Fruit fly (Drosophila melanogaster) whole organism, embryonic: Measurements from ENCODE around the gene Polr1H.

Source experiments
- Abd-B ChIP-seq: fragments of 200-800 bp; sonication (Bioruptor generic); optimal IDR thresholded peaks from 2 replicates; lab custom pipeline; 2018; ENCODE audit warnings: missing biosample characterization, mild to moderate bottlenecking, missing genetic modification characterization, moderate library complexity
- Antp ChIP-seq: fragments of 200-800 bp; sonication (Bioruptor generic); optimal IDR thresholded peaks from 3 replicates; lab custom pipeline; 2016; ENCODE audit warnings: missing biosample characterization, missing genetic modification characterization
- C15 ChIP-seq: fragments of 200-800 bp; sonication (Bioruptor generic); IDR thresholded peaks from 3 replicates; pipeline ENCODE4 v1.3.6; 2022; ENCODE audit warnings: missing biosample characterization, missing genetic modification characterization
- CG1024 ChIP-seq: fragments of 200-800 bp; sonication (Bioruptor generic); IDR thresholded peaks from 2 replicates; pipeline ENCODE4 v1.3.6; 2022; ENCODE audit warnings: missing biosample characterization, missing genetic modification characterization
- CG10959 ChIP-seq: fragments of 200-800 bp; sonication (Bioruptor generic); IDR thresholded peaks from 2 replicates; pipeline ENCODE4 v1.3.6; 2022; ENCODE audit warnings: missing biosample characterization, missing genetic modification characterization
- CG11504 ChIP-seq: fragments of 200-800 bp; sonication (Bioruptor generic); optimal IDR thresholded peaks from 3 replicates; lab custom pipeline; 2019; ENCODE audit warnings: missing biosample characterization, mild to moderate bottlenecking, missing genetic modification characterization, moderate library complexity
- CG2199 ChIP-seq: fragments of 200-800 bp; sonication (Bioruptor generic); IDR thresholded peaks from 3 replicates; pipeline ENCODE4 v1.3.6; 2022; ENCODE audit warnings: missing biosample characterization, missing genetic modification characterization
- CG2678 ChIP-seq: fragments of 200-800 bp; sonication (Bioruptor generic); optimal IDR thresholded peaks from 3 replicates; lab custom pipeline; 2019; ENCODE audit warnings: missing biosample characterization, mild to moderate bottlenecking, missing genetic modification characterization, moderate library complexity
- CG31365 ChIP-seq: fragments of 200-800 bp; sonication (Bioruptor generic); optimal IDR thresholded peaks from 2 replicates; lab custom pipeline; 2018; ENCODE audit warnings: missing biosample characterization, mild to moderate bottlenecking, missing genetic modification characterization
- CG43689 ChIP-seq: fragments of 200-800 bp; sonication (Bioruptor generic); IDR thresholded peaks from 2 replicates; pipeline ENCODE4 v1.3.6; 2022; ENCODE audit warnings: missing biosample characterization, missing genetic modification characterization
- CG4617 ChIP-seq: fragments of 200-800 bp; sonication (Bioruptor generic); optimal IDR thresholded peaks from 3 replicates; lab custom pipeline; 2016; ENCODE audit warnings: missing biosample characterization, missing genetic modification characterization, borderline replicate concordance
- CG5245 ChIP-seq: fragments of 200-800 bp; sonication (Bioruptor generic); optimal IDR thresholded peaks from 3 replicates; lab custom pipeline; 2016; ENCODE audit warnings: missing biosample characterization, missing genetic modification characterization
- CG6683 ChIP-seq: fragments of 200-800 bp; sonication (Bioruptor generic); optimal IDR thresholded peaks from 2 replicates; lab custom pipeline; 2017; ENCODE audit warnings: missing biosample characterization, mild to moderate bottlenecking, missing genetic modification characterization, missing genetic modification reagents
- CG8359 ChIP-seq: fragments of 200-800 bp; sonication (Bioruptor generic); optimal IDR thresholded peaks from 2 replicates; lab custom pipeline; 2017; ENCODE audit warnings: missing biosample characterization, mild to moderate bottlenecking, missing genetic modification characterization, borderline replicate concordance
- CG8478 ChIP-seq: fragments of >200 bp; optimal IDR thresholded peaks from 2 replicates; lab custom pipeline; 2018
- CHES-1-like ChIP-seq: fragments of 200-800 bp; sonication (Bioruptor generic); optimal IDR thresholded peaks from 2 replicates; lab custom pipeline; 2016; ENCODE audit warnings: missing biosample characterization, missing genetic modification characterization
- CrebB ChIP-seq: fragments of 200-800 bp; sonication (Bioruptor generic); optimal IDR thresholded peaks from 3 replicates; lab custom pipeline; 2018; ENCODE audit warnings: missing biosample characterization, mild to moderate bottlenecking, missing genetic modification characterization
- Ets65A ChIP-seq: fragments of 200-800 bp; sonication (Bioruptor generic); peaks from one replicate; lab custom pipeline; 2016; ENCODE audit warnings: missing biosample characterization, missing genetic modification characterization
- Ets97D ChIP-seq: fragments of 200-800 bp; sonication (Bioruptor generic); optimal IDR thresholded peaks from 3 replicates; lab custom pipeline; 2016; ENCODE audit warnings: missing biosample characterization, missing genetic modification characterization
- Gsc ChIP-seq: fragments of 200-800 bp; sonication (Bioruptor generic); IDR thresholded peaks from 2 replicates; pipeline ENCODE4 v1.3.6; 2022; ENCODE audit warnings: missing biosample characterization, missing genetic modification characterization
- HLHmδ ChIP-seq: fragments of 200-800 bp; sonication (Bioruptor generic); optimal IDR thresholded peaks from 2 replicates; lab custom pipeline; 2018; ENCODE audit warnings: missing biosample characterization, mild to moderate bottlenecking, missing genetic modification characterization, moderate library complexity
- HmgD ChIP-seq: fragments of 200-800 bp; sonication (Bioruptor generic); optimal IDR thresholded peaks from 3 replicates; lab custom pipeline; 2016; ENCODE audit warnings: missing biosample characterization, missing genetic modification characterization
- Hsf ChIP-seq: fragments of 200-800 bp; sonication (Bioruptor generic); optimal IDR thresholded peaks from 3 replicates; lab custom pipeline; 2016; ENCODE audit warnings: missing biosample characterization, missing genetic modification characterization
- MTF-1 ChIP-seq: fragments of 200-800 bp; sonication (Bioruptor generic); optimal IDR thresholded peaks from 2 replicates; lab custom pipeline; 2018; ENCODE audit warnings: missing biosample characterization, mild to moderate bottlenecking, missing genetic modification characterization, borderline replicate concordance
- NC2α ChIP-seq: fragments of 200-800 bp; sonication (Bioruptor generic); optimal IDR thresholded peaks from 2 replicates; lab custom pipeline; 2016; ENCODE audit warnings: missing biosample characterization, missing genetic modification characterization
- Neu2 ChIP-seq: fragments of 200-800 bp; sonication (Bioruptor generic); optimal IDR thresholded peaks from 3 replicates; lab custom pipeline; 2016; ENCODE audit warnings: missing biosample characterization, missing genetic modification characterization, borderline replicate concordance
- Oli ChIP-seq: fragments of 200-800 bp; sonication (Bioruptor generic); optimal IDR thresholded peaks from 2 replicates; lab custom pipeline; 2018; ENCODE audit warnings: missing biosample characterization, mild to moderate bottlenecking, missing genetic modification characterization, moderate library complexity
- Rfx ChIP-seq: fragments of 200-800 bp; sonication (Bioruptor generic); IDR thresholded peaks from 2 replicates; pipeline ENCODE4 v1.3.6; 2022; ENCODE audit warnings: missing biosample characterization, missing genetic modification characterization
- Scr ChIP-seq: fragments of 200-800 bp; sonication (Bioruptor generic); IDR thresholded peaks from 2 replicates; pipeline ENCODE4 v1.3.6; 2022; ENCODE audit warnings: missing biosample characterization, missing genetic modification characterization; ENCODE audit not compliant: partially characterized antibody
- ac ChIP-seq: fragments of 200-800 bp; sonication (Bioruptor generic); optimal IDR thresholded peaks from 3 replicates; lab custom pipeline; 2017; ENCODE audit warnings: missing biosample characterization, mild to moderate bottlenecking, missing genetic modification characterization
- aop ChIP-seq: fragments of 200-800 bp; sonication (Bioruptor generic); IDR thresholded peaks from 2 replicates; pipeline ENCODE4 v1.3.6; 2022; ENCODE audit warnings: missing biosample characterization, missing genetic modification characterization
- bbx ChIP-seq: fragments of 200-800 bp; sonication (Bioruptor generic); IDR thresholded peaks from 2 replicates; pipeline ENCODE4 v1.3.6; 2022; ENCODE audit warnings: missing biosample characterization, missing genetic modification characterization; ENCODE audit not compliant: partially characterized antibody
- bcd ChIP-seq: fragments of 200-800 bp; sonication (Bioruptor generic); optimal IDR thresholded peaks from 2 replicates; lab custom pipeline; 2017; ENCODE audit warnings: missing biosample characterization, mild to moderate bottlenecking, missing genetic modification characterization
- chm ChIP-seq: fragments of 200-800 bp; sonication (Bioruptor generic); IDR thresholded peaks from 2 replicates; pipeline ENCODE4 v1.3.6; 2022; ENCODE audit warnings: missing biosample characterization, missing genetic modification characterization
- ci ChIP-seq: fragments of 200-800 bp; sonication (Bioruptor generic); IDR thresholded peaks from 3 replicates; pipeline ENCODE4 v1.3.6; 2022; ENCODE audit warnings: missing biosample characterization, missing genetic modification characterization
- cwo ChIP-seq: fragments of 200-800 bp; sonication (Bioruptor generic); optimal IDR thresholded peaks from 3 replicates; lab custom pipeline; 2017; ENCODE audit warnings: missing biosample characterization, missing genetic modification characterization, mild to moderate bottlenecking, moderate library complexity, missing genetic modification reagents
- emc ChIP-seq: fragments of 200-800 bp; sonication (Bioruptor generic); optimal IDR thresholded peaks from 2 replicates; lab custom pipeline; 2016; ENCODE audit warnings: missing biosample characterization, missing genetic modification characterization
- fd3F ChIP-seq: fragments of 200-800 bp; sonication (Bioruptor generic); optimal IDR thresholded peaks from 2 replicates; lab custom pipeline; 2018; ENCODE audit warnings: missing biosample characterization, mild to moderate bottlenecking, missing genetic modification characterization, moderate library complexity
- gcm ChIP-seq: fragments of 200-800 bp; sonication (Bioruptor generic); optimal IDR thresholded peaks from 2 replicates; lab custom pipeline; 2019; ENCODE audit warnings: missing biosample characterization, mild to moderate bottlenecking, missing genetic modification characterization, moderate library complexity
- gcm2 ChIP-seq: fragments of 200-800 bp; sonication (Bioruptor generic); optimal IDR thresholded peaks from 2 replicates; lab custom pipeline; 2016; ENCODE audit warnings: missing biosample characterization, missing genetic modification characterization
- gem ChIP-seq: fragments of 200-800 bp; sonication (Bioruptor generic); optimal IDR thresholded peaks from 2 replicates; lab custom pipeline; 2019; ENCODE audit warnings: missing biosample characterization, mild to moderate bottlenecking, missing genetic modification characterization, moderate library complexity
- grau ChIP-seq: fragments of 200-800 bp; optimal IDR thresholded peaks from 3 replicates; lab custom pipeline; 2019; ENCODE audit warnings: missing biosample characterization, mild to moderate bottlenecking, missing genetic modification characterization, moderate library complexity
- gro ChIP-seq: fragments of 200-800 bp; sonication (Bioruptor generic); optimal IDR thresholded peaks from 2 replicates; lab custom pipeline; 2016; ENCODE audit warnings: missing biosample characterization, missing genetic modification characterization
- hbn ChIP-seq: fragments of 200-800 bp; sonication (Bioruptor generic); IDR thresholded peaks from 2 replicates; pipeline ENCODE4 v1.3.6; 2022; ENCODE audit warnings: missing biosample characterization, missing genetic modification characterization; ENCODE audit not compliant: partially characterized antibody
- her ChIP-seq: fragments of 200-800 bp; sonication (Bioruptor generic); optimal IDR thresholded peaks from 2 replicates; lab custom pipeline; 2016; ENCODE audit warnings: missing biosample characterization, missing genetic modification characterization
- kah ChIP-seq: fragments of 200-800 bp; sonication (Bioruptor generic); optimal IDR thresholded peaks from 2 replicates; lab custom pipeline; 2018; ENCODE audit warnings: missing biosample characterization, mild to moderate bottlenecking, missing genetic modification characterization
- nom ChIP-seq: fragments of 200-800 bp; sonication (Bioruptor generic); optimal IDR thresholded peaks from 2 replicates; lab custom pipeline; 2017; ENCODE audit warnings: missing biosample characterization, missing genetic modification characterization, mild to moderate bottlenecking, moderate library complexity, missing genetic modification reagents
- pho ChIP-seq: fragments of 200-800 bp; sonication (Bioruptor generic); optimal IDR thresholded peaks from 2 replicates; lab custom pipeline; 2016; ENCODE audit warnings: missing biosample characterization, missing genetic modification characterization
- tll ChIP-seq, 2 experiments: fragments of 200-800 bp in 1 of 2; fragments of >200 bp in 1 of 2; sonication (Bioruptor generic) in 1 of 2; optimal IDR thresholded peaks; 2 replicates each; lab custom pipeline; 2017 to 2019; ENCODE audit warnings: missing biosample characterization in 2 of 2, missing genetic modification characterization in 2 of 2, mild to moderate bottlenecking in 1 of 2, moderate library complexity in 1 of 2
- ttk ChIP-seq: fragments of 200-800 bp; sonication (Bioruptor generic); IDR thresholded peaks from 2 replicates; pipeline ENCODE4 v2.1.2; 2022; ENCODE audit warnings: missing biosample characterization, missing genetic modification characterization
- wor ChIP-seq: fragments of 200-800 bp; sonication (Bioruptor generic); IDR thresholded peaks from 2 replicates; pipeline ENCODE4 v1.3.6; 2022; ENCODE audit warnings: missing biosample characterization, missing genetic modification characterization

Gene Polr1H

DNA sequence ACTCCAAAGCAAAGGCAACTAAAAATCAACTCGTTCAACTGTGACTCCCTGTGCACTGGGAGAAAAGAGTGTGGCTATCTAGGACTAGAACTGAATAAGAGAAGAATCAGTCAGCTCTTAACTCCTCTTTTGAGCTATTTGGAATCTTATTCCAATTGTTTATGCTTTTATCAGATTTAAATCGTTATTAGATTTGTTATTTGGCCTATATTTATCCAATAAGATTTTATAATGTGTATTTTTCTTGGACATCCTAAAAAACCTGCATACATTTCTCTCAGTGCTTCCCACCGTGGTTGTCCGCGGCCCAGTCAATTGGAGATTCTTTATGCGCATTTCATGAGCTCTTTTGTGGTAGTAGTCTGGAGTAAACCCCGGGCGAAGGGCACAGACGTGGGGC, 3.8 kb upstream of the Polr1H start (continued):
- TF ChIP-seq gro (peak; percentile 41), hbn (GFP tag; lab: Robert Waterston, UW) (no peak), Abd-B (GFP tag; lab: Kevin White, UChicago) (peak; percentile 64), her (GFP tag; lab: Kevin White, UChicago) (peak; percentile 3), CG8359 (no peak), CG31365 (tag; lab: Kevin White, UChicago) (no peak), emc (peak; percentile 3), nom (GFP tag; lab: Kevin White, UChicago) (peak; percentile 82), tll (GFP tag; optimal IDR thresholded peaks at IDR 0.05; lab: Kevin White, UChicago) (no peak), bbx (GFP tag; lab: Robert Waterston, UW) (no peak), Ets65A (GFP tag; lab: Kevin White, UChicago) (peak; percentile 98), CG8478 (lab: Kevin White, UChicago) (no peak), HLHmδ (GFP tag; lab: Kevin White, UChicago) (no peak), gcm2 (no peak), kah (GFP tag; lab: Kevin White, UChicago) (no peak), ci (GFP tag; lab: Robert Waterston, UW) (no peak), Hsf (peak; percentile 72), Oli (tag; lab: Kevin White, UChicago) (peak; percentile 78), Rfx (GFP tag; lab: Robert Waterston, UW) (peak; percentile 75), pho (peak; percentile 51), CG10959 (0 out of 2 replicates have a peak, but pooled peaks have one; percentile 34), gem (no peak), C15 (GFP tag; lab: Robert Waterston, UW) (no peak), wor (no peak), aop (GFP tag; lab: Robert Waterston, UW) (no peak), ttk (GFP tag; lab: Robert Waterston, UW) (0 out of 2 replicates have a peak, but pooled peaks have one; percentile 21), CrebB (tag; lab: Kevin White, UChicago) (no peak), CG1024 (GFP tag; lab: Robert Waterston, UW) (no peak), CG6683 (GFP tag; lab: Kevin White, UChicago) (peak; percentile 10), Ets97D (GFP tag; lab: Kevin White, UChicago) (peak; percentile 14), HmgD (GFP tag; lab: Kevin White, UChicago) (no peak), fd3F (GFP tag; lab: Kevin White, UChicago) (peak; percentile 62), CHES-1-like (GFP tag; lab: Kevin White, UChicago) (no peak), CG2678 (peak; percentile 80), NC2α (GFP tag; lab: Kevin White, UChicago) (no peak), CG11504 (tag; lab: Kevin White, UChicago) (peak; percentile 78), Scr (GFP tag; lab: Robert Waterston, UW) (no peak), bcd (GFP tag; lab: Kevin White, UChicago) (peak; percentile 74), CG5245 (GFP tag; lab: Kevin White, UChicago) (peak; percentile 22), cwo (peak; percentile 36), CG43689 (GFP tag; lab: Robert Waterston, UW) (peak; percentile 55), MTF-1 (GFP tag; lab: Kevin White, UChicago) (peak; percentile 4), ac (no peak), grau (tag; lab: Kevin White, UChicago) (peak; percentile 76), CG2199 (GFP tag; lab: Robert Waterston, UW) (no peak), Gsc (GFP tag; lab: Robert Waterston, UW) (no peak), chm (GFP tag; lab: Robert Waterston, UW) (no peak), Antp (GFP tag; lab: Kevin White, UChicago) (peak; percentile 54), gcm (GFP tag; lab: Kevin White, UChicago) (peak; percentile 33), Neu2 (GFP tag; lab: Kevin White, UChicago) (no peak), CG4617 (no peak)
